Fruit fly (Drosophila melanogaster) whole organism, embryonic: Measurements from ENCODE around the gene CG14229.

Experiments used
- Awh ChIP-seq: fragments of 200-800 bp; sonication (Bioruptor generic); IDR thresholded peaks from 2 replicates; pipeline ENCODE4, ENCODE4 v1.3.6; 2022; ENCODE audit warnings: missing biosample characterization, missing genetic modification characterization
- CG10274 ChIP-seq: fragments of 200-800 bp; sonication (Bioruptor generic); optimal IDR thresholded peaks from 3 replicates; lab custom pipeline; 2017; ENCODE audit warnings: missing biosample characterization, mild to moderate bottlenecking, missing genetic modification characterization
- CG11456 ChIP-seq: fragments of 200-800 bp; sonication (Bioruptor generic); IDR thresholded peaks from 3 replicates; pipeline ENCODE4 v1.3.6; 2022; ENCODE audit warnings: missing biosample characterization, missing genetic modification characterization
- CG11696 ChIP-seq: fragments of 200-800 bp; sonication (Bioruptor generic); IDR thresholded peaks from 2 replicates; pipeline ENCODE4 v1.3.6; 2022; ENCODE audit warnings: missing biosample characterization, missing genetic modification characterization
- CG12071 ChIP-seq: fragments of 200-800 bp; sonication (Bioruptor generic); optimal IDR thresholded peaks from 3 replicates; lab custom pipeline; 2018; ENCODE audit warnings: missing biosample characterization, mild to moderate bottlenecking, missing genetic modification characterization
- CG12104 ChIP-seq: fragments of 200-800 bp; sonication (Bioruptor generic); optimal IDR thresholded peaks from 3 replicates; lab custom pipeline; 2016; ENCODE audit warnings: missing biosample characterization, missing genetic modification characterization
- CG12236 ChIP-seq: fragments of 200-800 bp; sonication (Bioruptor generic); optimal IDR thresholded peaks from 2 replicates; lab custom pipeline; 2016; ENCODE audit warnings: missing biosample characterization, missing genetic modification characterization
- CG12769 ChIP-seq: fragments of 200-800 bp; sonication (Bioruptor generic); optimal IDR thresholded peaks from 2 replicates; lab custom pipeline; 2019; ENCODE audit warnings: missing biosample characterization, mild to moderate bottlenecking, missing genetic modification characterization, moderate library complexity
- CG1529 ChIP-seq: fragments of 200-800 bp; sonication (Bioruptor generic); optimal IDR thresholded peaks from 3 replicates; lab custom pipeline; 2018; ENCODE audit warnings: missing biosample characterization, missing genetic modification characterization
- CG1647 ChIP-seq: fragments of 200-800 bp; sonication (Bioruptor generic); optimal IDR thresholded peaks from 3 replicates; lab custom pipeline; 2016; ENCODE audit warnings: missing biosample characterization, missing genetic modification characterization
- CG16815 ChIP-seq: fragments of 200-800 bp; sonication (Bioruptor generic); optimal IDR thresholded peaks from 3 replicates; lab custom pipeline; 2017; ENCODE audit warnings: missing biosample characterization, mild to moderate bottlenecking, missing genetic modification characterization
- CG18262 ChIP-seq: fragments of 200-800 bp; optimal IDR thresholded peaks from 3 replicates; lab custom pipeline; 2019; ENCODE audit warnings: missing biosample characterization, mild to moderate bottlenecking, missing genetic modification characterization, moderate library complexity
- CG2875 ChIP-seq: fragments of 200-800 bp; sonication (Bioruptor generic); optimal IDR thresholded peaks from 2 replicates; lab custom pipeline; 2017; ENCODE audit warnings: missing biosample characterization, mild to moderate bottlenecking, missing genetic modification characterization, missing genetic modification reagents
- CG32767 ChIP-seq: fragments of 200-800 bp; sonication (Bioruptor generic); IDR thresholded peaks from 2 replicates; pipeline ENCODE4 v1.3.6; 2022; ENCODE audit warnings: missing biosample characterization, missing genetic modification characterization
- CG3281 ChIP-seq: fragments of 200-800 bp; sonication (Bioruptor generic); optimal IDR thresholded peaks from 3 replicates; lab custom pipeline; 2017; ENCODE audit warnings: missing biosample characterization, mild to moderate bottlenecking, missing genetic modification characterization
- CG34376 ChIP-seq: fragments of 200-800 bp; sonication (Bioruptor generic); optimal IDR thresholded peaks from 2 replicates; lab custom pipeline; 2018; ENCODE audit warnings: missing biosample characterization, mild to moderate bottlenecking, missing genetic modification characterization
- CG3726 ChIP-seq: fragments of 200-800 bp; sonication (Bioruptor generic); IDR thresholded peaks from 3 replicates; pipeline ENCODE4, ENCODE4 v1.3.6; 2022; ENCODE audit warnings: missing biosample characterization, missing genetic modification characterization
- CG7839 ChIP-seq: fragments of 200-800 bp; sonication (Bioruptor generic); optimal IDR thresholded peaks from 3 replicates; lab custom pipeline; 2018; ENCODE audit warnings: missing biosample characterization, mild to moderate bottlenecking, missing genetic modification characterization, moderate library complexity
- CG7963 ChIP-seq: fragments of 200-800 bp; sonication (Bioruptor generic); IDR thresholded peaks from 3 replicates; pipeline ENCODE4 v1.3.6; 2022; ENCODE audit warnings: missing biosample characterization, missing genetic modification characterization; ENCODE audit not compliant: partially characterized antibody
- CG8924 ChIP-seq: fragments of 200-800 bp; optimal IDR thresholded peaks from 3 replicates; lab custom pipeline; 2019; ENCODE audit warnings: missing biosample characterization, mild to moderate bottlenecking, missing genetic modification characterization, moderate library complexity
- CrebB ChIP-seq: fragments of 200-800 bp; sonication (Bioruptor generic); optimal IDR thresholded peaks from 3 replicates; lab custom pipeline; 2018; ENCODE audit warnings: missing biosample characterization, mild to moderate bottlenecking, missing genetic modification characterization
- D ChIP-seq, 2 experiments: fragments of 200-800 bp in 1 of 2; fragments of >200 bp in 1 of 2; sonication (Bioruptor generic) in 1 of 2; optimal IDR thresholded peaks; 2 replicates in 1 of 2; 3 replicates in 1 of 2; lab custom pipeline; 2017; ENCODE audit warnings: mild to moderate bottlenecking in 1 of 2, missing biosample characterization in 1 of 2, missing genetic modification characterization in 1 of 2, missing genetic modification reagents in 1 of 2
- Dek ChIP-seq: fragments of 200-800 bp; sonication (Bioruptor generic); optimal IDR thresholded peaks from 3 replicates; lab custom pipeline; 2019; ENCODE audit warnings: missing biosample characterization, mild to moderate bottlenecking, missing genetic modification characterization, moderate library complexity
- Dfd ChIP-seq, 2 experiments: fragments of >200 bp; optimal IDR thresholded peaks; 2 replicates each; lab custom pipeline; 2017; ENCODE audit warnings: missing biosample characterization in 2 of 2, missing genetic modification characterization in 2 of 2
- Drgx ChIP-seq: fragments of 200-800 bp; sonication (Bioruptor generic); IDR thresholded peaks from 2 replicates; pipeline ENCODE4 v1.3.6; 2022; ENCODE audit warnings: missing biosample characterization, missing genetic modification characterization
- E2f1 ChIP-seq: fragments of 200-800 bp; sonication (Bioruptor generic); IDR thresholded peaks from 2 replicates; pipeline ENCODE4 v1.3.6; 2022; ENCODE audit warnings: missing biosample characterization, missing genetic modification characterization
- HmgD ChIP-seq: fragments of 200-800 bp; sonication (Bioruptor generic); optimal IDR thresholded peaks from 3 replicates; lab custom pipeline; 2016; ENCODE audit warnings: missing biosample characterization, missing genetic modification characterization
- Hsf ChIP-seq: fragments of 200-800 bp; sonication (Bioruptor generic); optimal IDR thresholded peaks from 3 replicates; lab custom pipeline; 2016; ENCODE audit warnings: missing biosample characterization, missing genetic modification characterization
- Med ChIP-seq: fragments of 200-800 bp; sonication (Bioruptor generic); peaks from one replicate; lab custom pipeline; 2016; ENCODE audit warnings: missing biosample characterization, missing genetic modification characterization, mild to moderate bottlenecking, inconsistent platforms, moderate library complexity
- PHDP ChIP-seq: fragments of 200-800 bp; sonication (Bioruptor generic); optimal IDR thresholded peaks from 3 replicates; lab custom pipeline; 2018; ENCODE audit warnings: missing biosample characterization, mild to moderate bottlenecking, missing genetic modification characterization, moderate library complexity
- Ptx1 ChIP-seq: fragments of 200-800 bp; sonication (Bioruptor generic); IDR thresholded peaks from 2 replicates; pipeline ENCODE4 v1.3.6; 2022; ENCODE audit warnings: missing biosample characterization, missing genetic modification characterization
- Sox100B ChIP-seq: fragments of 200-800 bp; sonication (Bioruptor generic); optimal IDR thresholded peaks from 3 replicates; lab custom pipeline; 2018; ENCODE audit warnings: missing biosample characterization, mild to moderate bottlenecking, missing genetic modification characterization
- Usf ChIP-seq: fragments of 200-800 bp; sonication (Bioruptor generic); optimal IDR thresholded peaks from 2 replicates; lab custom pipeline; 2017; ENCODE audit warnings: missing genotype, missing biosample characterization, missing genetic modification characterization
- br ChIP-seq: fragments of >200 bp; optimal IDR thresholded peaks from 2 replicates; lab custom pipeline; 2017
- cato ChIP-seq: fragments of 200-800 bp; sonication (Bioruptor generic); optimal IDR thresholded peaks from 2 replicates; lab custom pipeline; 2016; ENCODE audit warnings: missing biosample characterization, missing genetic modification characterization, borderline replicate concordance
- danr ChIP-seq: fragments of 200-800 bp; sonication (Bioruptor generic); IDR thresholded peaks from 2 replicates; pipeline ENCODE4 v1.3.6; 2022; ENCODE audit warnings: missing biosample characterization, missing genetic modification characterization
- ewg ChIP-seq: fragments of 200-800 bp; sonication (Bioruptor generic); optimal IDR thresholded peaks from 3 replicates; lab custom pipeline; 2017; ENCODE audit warnings: mild to moderate bottlenecking, missing biosample characterization, missing genetic modification reagents, missing genetic modification characterization
- ftz-f1 ChIP-seq: fragments of 200-800 bp; sonication (Bioruptor generic); optimal IDR thresholded peaks from 2 replicates; lab custom pipeline; 2016; ENCODE audit warnings: missing biosample characterization, missing genetic modification characterization
- lov ChIP-seq, 2 experiments: fragments of 200-800 bp in 1 of 2; fragments of >200 bp in 1 of 2; sonication (Bioruptor generic) in 1 of 2; IDR thresholded peaks in 1 of 2; optimal IDR thresholded peaks in 1 of 2; 2 replicates in 1 of 2; 3 replicates in 1 of 2; pipeline versions ENCODE4 v1.3.6 to Lab custom; 2017 to 2022; ENCODE audit warnings: missing biosample characterization in 1 of 2, missing genetic modification characterization in 1 of 2
- pb ChIP-seq: fragments of 200-800 bp; sonication (Bioruptor generic); optimal IDR thresholded peaks from 3 replicates; lab custom pipeline; 2016; ENCODE audit warnings: missing biosample characterization, missing genetic modification characterization
- pita ChIP-seq: fragments of 200-800 bp; sonication (Bioruptor generic); optimal IDR thresholded peaks from 2 replicates; lab custom pipeline; 2017; ENCODE audit warnings: missing biosample characterization, mild to moderate bottlenecking, missing genetic modification characterization
- repo ChIP-seq: fragments of 200-800 bp; sonication (Bioruptor generic); optimal IDR thresholded peaks from 2 replicates; lab custom pipeline; 2016; ENCODE audit warnings: missing biosample characterization, missing genetic modification characterization
- run ChIP-seq: fragments of 200-800 bp; sonication (Bioruptor generic); optimal IDR thresholded peaks from 3 replicates; lab custom pipeline; 2018; ENCODE audit warnings: missing biosample characterization, mild to moderate bottlenecking, missing genetic modification characterization
- so ChIP-seq: fragments of 200-800 bp; sonication (Bioruptor generic); IDR thresholded peaks from 3 replicates; pipeline ENCODE4 v1.3.6; 2022; ENCODE audit warnings: missing biosample characterization, missing genetic modification characterization
- stc ChIP-seq: fragments of 200-800 bp; sonication (Bioruptor generic); IDR thresholded peaks from 2 replicates; pipeline ENCODE4 v1.3.6; 2022; ENCODE audit warnings: missing biosample characterization, missing genetic modification characterization
- toy ChIP-seq: fragments of 200-800 bp; sonication (Bioruptor generic); IDR thresholded peaks from 2 replicates; pipeline ENCODE4 v1.3.6; 2022; ENCODE audit warnings: missing biosample characterization, missing genetic modification characterization
- trem ChIP-seq: fragments of 200-800 bp; optimal IDR thresholded peaks from 3 replicates; lab custom pipeline; 2019; ENCODE audit warnings: missing biosample characterization, mild to moderate bottlenecking, missing genetic modification characterization, moderate library complexity
- tx ChIP-seq: fragments of 200-800 bp; sonication (Bioruptor generic); optimal IDR thresholded peaks from 2 replicates; lab custom pipeline; 2016; ENCODE audit warnings: missing biosample characterization, missing genetic modification characterization
- usp ChIP-seq: fragments of >200 bp; optimal IDR thresholded peaks from 2 replicates; lab custom pipeline; 2017; ENCODE audit warnings: missing biosample characterization, missing genetic modification characterization
- vfl ChIP-seq: fragments of 200-800 bp; sonication (Bioruptor generic); optimal IDR thresholded peaks from 2 replicates; lab custom pipeline; 2016; ENCODE audit warnings: missing biosample characterization, missing genetic modification characterization

CG14229 gene

dm6 chrX:19683040-19683875 is 11.8 kb downstream of the CG14229 start, which contains the start of the genes dome and Ubqn (continued):
- TF ChIP-seq E2f1 (GFP tag; lab: Robert Waterston, UW) (no peak), CG1647 (no peak), repo (no peak), usp (GFP tag; lab: Kevin White, UChicago) (no peak), toy (GFP tag; lab: Robert Waterston, UW) (no peak), pb (no peak), Dfd (GFP tag; optimal IDR thresholded peaks at IDR 0.05; lab: Kevin White, UChicago) (no peak), pita (GFP tag; lab: Kevin White, UChicago) (no peak), Dek (tag; lab: Kevin White, UChicago) (no peak), Awh (GFP tag; lab: Robert Waterston, UW) (no peak), CG3726 (GFP tag; lab: Robert Waterston, UW) (no peak), br (no peak), so (no peak), trem (tag; lab: Kevin White, UChicago) (peak; percentile 57), CG10274 (no peak), vfl (GFP tag; lab: Kevin White, UChicago) (no peak), CG2875 (GFP tag; lab: Kevin White, UChicago) (no peak), CG3281 (GFP tag; lab: Kevin White, UChicago) (no peak), lov (optimal IDR thresholded peaks at IDR 0.05; lab: Kevin White, UChicago) (no peak), lov (GFP tag; IDR thresholded peaks at IDR 0.05; lab: Robert Waterston, UW) (no peak), PHDP (tag; lab: Kevin White, UChicago) (no peak), D (optimal IDR thresholded peaks at IDR 0.05; lab: Kevin White, UChicago) (peak; percentile 45), D (GFP tag; optimal IDR thresholded peaks at IDR 0.05; lab: Kevin White, UChicago) (no peak), Usf (GFP tag; lab: Kevin White, UChicago) (no peak), CG11696 (GFP tag; lab: Robert Waterston, UW) (no peak), ftz-f1 (GFP tag; lab: Kevin White, UChicago) (peak; percentile 86), CG12769 (peak; percentile 37), CG18262 (tag; lab: Kevin White, UChicago) (peak; percentile 14), Drgx (GFP tag; lab: Robert Waterston, UW) (no peak), stc (GFP tag; lab: Robert Waterston, UW) (no peak), cato (no peak), CG34376 (GFP tag; lab: Kevin White, UChicago) (peak; percentile 84), CG12104 (GFP tag; lab: Kevin White, UChicago) (no peak), CrebB (no peak), run (no peak), danr (GFP tag; lab: Robert Waterston, UW) (0 out of 2 replicates have a peak, but pooled peaks have one; percentile 7), CG1529 (GFP tag; lab: Kevin White, UChicago) (no peak), CG8924 (tag; lab: Kevin White, UChicago) (peak; percentile 36), HmgD (GFP tag; lab: Kevin White, UChicago) (peak; percentile 1), Sox100B (GFP tag; lab: Kevin White, UChicago) (no peak), Ptx1 (GFP tag; lab: Robert Waterston, UW) (no peak), CG7963 (GFP tag; lab: Robert Waterston, UW) (peak; percentile 85), ewg (peak; percentile 27), CG7839 (no peak), Hsf (GFP tag; lab: Kevin White, UChicago) (peak; percentile 12), CG16815 (GFP tag; lab: Kevin White, UChicago) (no peak), Med (GFP tag; lab: Kevin White, UChicago) (peak; percentile 77), CG12071 (GFP tag; lab: Kevin White, UChicago) (peak; percentile 49), tx (GFP tag; lab: Kevin White, UChicago) (no peak), CG11456 (GFP tag; lab: Robert Waterston, UW) (no peak), CG12236 (GFP tag; lab: Kevin White, UChicago) (peak; percentile 22), CG32767 (GFP tag; lab: Robert Waterston, UW) (no peak)
